Worm (Caenorhabditis elegans): Measurements from ENCODE around the gene ceh-54.

Gene ceh-54

ce11 chrX:6207687-6208088, 13.6 kb upstream of the ceh-54 start, which contains the start of gene T13C5.6 (continued):
- TF ChIP-seq elt-2 (tag; optimal IDR thresholded peaks at IDR 0.05) (peak; percentile 74), nhr-23 (tag; optimal IDR thresholded peaks at IDR 0.05) (peak; percentile 73), aly-2 (tag; optimal IDR thresholded peaks at IDR 0.05) (peak; percentile 48), egl-27 (tag; optimal IDR thresholded peaks at IDR 0.05) (peak; percentile 70)

ce11 chrX:6206305-6206704, 12.3 kb upstream of the ceh-54 start, which contains the start of gene mtp-18:
Gene mtp-18 (minus strand): TSS chrX:6206405.
- TF ChIP-seq snpc-4 (tag; optimal IDR thresholded peaks at IDR 0.05) (no peak), sea-2 (GFP tag; optimal IDR thresholded peaks at IDR 0.05) (no peak), fkh-10 (GFP tag; optimal IDR thresholded peaks at IDR 0.05) (no peak), nhr-23 (tag; optimal IDR thresholded peaks at IDR 0.05) (no peak), ama-1 (optimal IDR thresholded peaks at IDR 0.05) (no peak), fkh-2 (tag; optimal IDR thresholded peaks at IDR 0.05) (no peak), fos-1 (tag; optimal IDR thresholded peaks at IDR 0.05) (no peak), lin-15B (tag; optimal IDR thresholded peaks at IDR 0.05) (no peak), pqm-1 (tag; optimal IDR thresholded peaks at IDR 0.05) (no peak)

- TF ChIP-seq skn-1 (tag; optimal IDR thresholded peaks at IDR 0.05) (no peak), nhr-237 (tag; optimal IDR thresholded peaks at IDR 0.05) (no peak), lsy-12 (tag; optimal IDR thresholded peaks at IDR 0.05) (no peak), ceh-82 (tag; optimal IDR thresholded peaks at IDR 0.05) (no peak), pqm-1 (tag; optimal IDR thresholded peaks at IDR 0.05) (no peak), fos-1 (tag; optimal IDR thresholded peaks at IDR 0.05) (no peak), ceh-28 (tag; optimal IDR thresholded peaks at IDR 0.05) (no peak), nhr-76 (tag; optimal IDR thresholded peaks at IDR 0.05) (no peak), lin-39 (tag; optimal IDR thresholded peaks at IDR 0.05) (no peak), tbx-2 (tag; optimal IDR thresholded peaks at IDR 0.05) (no peak), egl-5 (tag; optimal IDR thresholded peaks at IDR 0.05) (no peak), elt-3 (tag; optimal IDR thresholded peaks at IDR 0.05) (no peak), unc-62 (GFP tag; optimal IDR thresholded peaks at IDR 0.05) (no peak), nhr-23 (tag; optimal IDR thresholded peaks at IDR 0.05) (no peak), ztf-4 (tag; optimal IDR thresholded peaks at IDR 0.05) (no peak), ceh-9 (tag; optimal IDR thresholded peaks at IDR 0.05) (no peak), mml-1 (tag; optimal IDR thresholded peaks at IDR 0.05) (no peak), ceh-16 (tag; optimal IDR thresholded peaks at IDR 0.05) (no peak)
These were observed 11.3 kb upstream of the ceh-54 start for ce11 chrX:6205325-6205724.

ce11 chrX:6204696-6205232, 10.7 kb upstream of the ceh-54 start, which contains the start of gene bca-1:
Gene bca-1 (minus strand): TSS chrX:6204746.
- TF ChIP-seq nhr-43 (tag; optimal IDR thresholded peaks at IDR 0.05; ENCODE audit: poor library complexity, severe bottlenecking) = peak; percentile 63
- TF ChIP-seq pqm-1 (tag; optimal IDR thresholded peaks at IDR 0.05) = peak; percentile 55
- TF ChIP-seq fkh-2 (tag; optimal IDR thresholded peaks at IDR 0.05) = no peak
- no peak for TF ChIP-seq nhr-77 (tag; optimal IDR thresholded peaks at IDR 0.05)
- TF ChIP-seq eor-1 (tag; optimal IDR thresholded peaks at IDR 0.05) = no peak
- peak; percentile 58 for TF ChIP-seq nhr-25 (tag; optimal IDR thresholded peaks at IDR 0.05)
- TF ChIP-seq R02D3.7 (tag; optimal IDR thresholded peaks at IDR 0.05) = no peak
- TF ChIP-seq fos-1 (tag; optimal IDR thresholded peaks at IDR 0.05) = no peak
- peak; percentile 56 for TF ChIP-seq pha-4 (tag; optimal IDR thresholded peaks at IDR 0.05)
- no peak for TF ChIP-seq nhr-11 (tag; optimal IDR thresholded peaks at IDR 0.05)
- TF ChIP-seq nhr-23 (tag; optimal IDR thresholded peaks at IDR 0.05) = no peak
- no peak for TF ChIP-seq lin-39 (tag; optimal IDR thresholded peaks at IDR 0.05)
- TF ChIP-seq elt-2 (tag; optimal IDR thresholded peaks at IDR 0.05) = peak; percentile 15
- no peak for TF ChIP-seq elt-1 (tag; optimal IDR thresholded peaks at IDR 0.05)
- no peak for TF ChIP-seq elt-3 (tag; optimal IDR thresholded peaks at IDR 0.05)
- TF ChIP-seq mml-1 (tag; optimal IDR thresholded peaks at IDR 0.05) = no peak
- TF ChIP-seq ceh-9 (tag; optimal IDR thresholded peaks at IDR 0.05) = no peak
- peak; percentile 30 for TF ChIP-seq ztf-4 (tag; optimal IDR thresholded peaks at IDR 0.05)
- TF ChIP-seq nfya-1 (tag; optimal IDR thresholded peaks at IDR 0.05; ENCODE audit: insufficient read depth) = peak; percentile 39
- TF ChIP-seq tbx-2 (tag; optimal IDR thresholded peaks at IDR 0.05) = no peak
- no peak for TF ChIP-seq nhr-237 (tag; optimal IDR thresholded peaks at IDR 0.05)
- TF ChIP-seq nhr-67 (tag; optimal IDR thresholded peaks at IDR 0.05) = no peak
- TF ChIP-seq ama-1 (optimal IDR thresholded peaks at IDR 0.05) = peak; percentile 51
- TF ChIP-seq zag-1 (tag; optimal IDR thresholded peaks at IDR 0.05) = no peak
- no peak for TF ChIP-seq ceh-16 (tag; optimal IDR thresholded peaks at IDR 0.05)

Measured in whole organism, L3 larva.